Worm (Caenorhabditis elegans) whole organism, L3 larva: ENCODE results near the gene srw-100.

Experiments
- ZK546.5 ChIP-seq: sonication (generic microtip); optimal IDR thresholded peaks from 2 replicates; lab custom pipeline; 2017; ENCODE audit warnings: missing biosample characterization, missing genetic modification characterization
- aly-2 ChIP-seq: fragments of 150-350 bp; optimal IDR thresholded peaks from 2 replicates; lab custom pipeline; 2014; ENCODE audit warnings: missing biosample characterization, missing genetic modification characterization
- ama-1 ChIP-seq: fragments of 150-350 bp; optimal IDR thresholded peaks from 2 replicates; lab custom pipeline; 2018
- ceh-16 ChIP-seq: sonication (generic microtip); optimal IDR thresholded peaks from 2 replicates; lab custom pipeline; 2017; ENCODE audit warnings: missing biosample characterization, missing genetic modification characterization
- ceh-28 ChIP-seq: fragments of 150-350 bp; optimal IDR thresholded peaks from 2 replicates; lab custom pipeline; 2014; ENCODE audit warnings: missing biosample characterization, missing genetic modification reagents, missing genetic modification characterization
- ceh-82 ChIP-seq: fragments of 150-350 bp; optimal IDR thresholded peaks from 2 replicates; lab custom pipeline; 2014; ENCODE audit warnings: missing biosample characterization, missing genetic modification characterization
- ceh-9 ChIP-seq: sonication (generic microtip); optimal IDR thresholded peaks from 2 replicates; lab custom pipeline; 2018; ENCODE audit warnings: missing biosample characterization, missing genetic modification characterization
- daf-12 ChIP-seq: fragments of 150-350 bp; optimal IDR thresholded peaks from 2 replicates; lab custom pipeline; 2014; ENCODE audit warnings: missing biosample characterization, missing genetic modification reagents, missing genetic modification characterization
- egl-27 ChIP-seq: sonication (generic microtip); optimal IDR thresholded peaks from 4 replicates; lab custom pipeline; 2017; ENCODE audit warnings: missing biosample characterization, missing genetic modification reagents, missing genetic modification characterization
- elt-2 ChIP-seq: sonication (generic microtip); optimal IDR thresholded peaks from 2 replicates; lab custom pipeline; 2016; ENCODE audit warnings: missing genetic modification reagents, mild to moderate bottlenecking, missing genetic modification characterization, missing compliant biosample characterization
- elt-3 ChIP-seq, 3 experiments: fragments of 150-350 bp in 1 of 3; sonication (generic microtip) in 2 of 3; optimal IDR thresholded peaks; 2 replicates in 2 of 3; 4 replicates in 1 of 3; lab custom pipeline; 2014 to 2017; ENCODE audit warnings: missing biosample characterization in 3 of 3, missing genetic modification characterization in 3 of 3
- eor-1 ChIP-seq, 2 experiments: fragments of 150-350 bp; optimal IDR thresholded peaks; 2 replicates each; lab custom pipeline; 2014 to 2018; ENCODE audit warnings: missing biosample characterization in 2 of 2, missing genetic modification characterization in 2 of 2
- fkh-10 ChIP-seq: sonication (generic microtip); optimal IDR thresholded peaks from 2 replicates; lab custom pipeline; 2017; ENCODE audit warnings: missing biosample characterization, missing genetic modification reagents, missing genetic modification characterization
- fos-1 ChIP-seq: fragments of 150-350 bp; optimal IDR thresholded peaks from 2 replicates; lab custom pipeline; 2014; ENCODE audit warnings: missing biosample characterization, missing genetic modification characterization
- jun-1 ChIP-seq: fragments of 150-350 bp; optimal IDR thresholded peaks from 2 replicates; lab custom pipeline; 2014; ENCODE audit warnings: missing biosample characterization, missing genetic modification reagents, missing genetic modification characterization
- lin-15B ChIP-seq: fragments of 150-350 bp; optimal IDR thresholded peaks from 2 replicates; lab custom pipeline; 2014; ENCODE audit warnings: missing biosample characterization, missing genetic modification characterization
- lin-39 ChIP-seq: fragments of 150-350 bp; optimal IDR thresholded peaks from 2 replicates; lab custom pipeline; 2018; ENCODE audit warnings: missing biosample characterization, missing genetic modification reagents, missing genetic modification characterization
- lsy-12 ChIP-seq: sonication (generic microtip); optimal IDR thresholded peaks from 2 replicates; lab custom pipeline; 2016; ENCODE audit warnings: mild to moderate bottlenecking, missing genetic modification characterization, missing compliant biosample characterization
- mdl-1 ChIP-seq: fragments of 150-350 bp; optimal IDR thresholded peaks from 2 replicates; lab custom pipeline; 2014; ENCODE audit warnings: missing biosample characterization, missing genetic modification characterization
- mml-1 ChIP-seq: fragments of 150-350 bp; sonication (generic microtip); optimal IDR thresholded peaks from 3 replicates; lab custom pipeline; 2014; ENCODE audit warnings: missing biosample characterization, missing genetic modification characterization
- nfya-1 ChIP-seq: sonication (generic microtip); optimal IDR thresholded peaks from 2 replicates; lab custom pipeline; 2017; ENCODE audit warnings: missing genetic modification characterization, mild to moderate bottlenecking, missing compliant biosample characterization, antibody characterized with exemption, moderate library complexity; ENCODE audit not compliant: insufficient read depth
- nhr-11 ChIP-seq: fragments of 150-350 bp; optimal IDR thresholded peaks from 2 replicates; lab custom pipeline; 2014; ENCODE audit warnings: missing biosample characterization, missing genetic modification characterization
- nhr-12 ChIP-seq: fragments of 150-350 bp; optimal IDR thresholded peaks from 2 replicates; lab custom pipeline; 2014; ENCODE audit warnings: missing biosample characterization, missing genetic modification characterization
- nhr-25 ChIP-seq: sonication (generic microtip); optimal IDR thresholded peaks from 2 replicates; lab custom pipeline; 2017; ENCODE audit warnings: missing biosample characterization, missing genetic modification characterization
- nhr-28 ChIP-seq: fragments of 150-350 bp; optimal IDR thresholded peaks from 2 replicates; lab custom pipeline; 2014; ENCODE audit warnings: missing biosample characterization, missing genetic modification characterization
- nhr-67 ChIP-seq: fragments of 150-350 bp; optimal IDR thresholded peaks from 2 replicates; lab custom pipeline; 2014; ENCODE audit warnings: missing biosample characterization, missing genetic modification characterization
- nhr-77 ChIP-seq: fragments of 150-350 bp; optimal IDR thresholded peaks from 2 replicates; lab custom pipeline; 2014; ENCODE audit warnings: missing biosample characterization, missing genetic modification characterization
- pha-4 ChIP-seq: fragments of 150-350 bp; optimal IDR thresholded peaks from 2 replicates; lab custom pipeline; 2014; ENCODE audit warnings: missing biosample characterization, missing genetic modification reagents, missing genetic modification characterization
- sea-2 ChIP-seq: fragments of 150-350 bp; sonication (generic microtip); optimal IDR thresholded peaks from 4 replicates; lab custom pipeline; 2014; ENCODE audit warnings: missing biosample characterization, missing genetic modification reagents, missing genetic modification characterization
- skn-1 ChIP-seq: fragments of 150-350 bp; optimal IDR thresholded peaks from 2 replicates; lab custom pipeline; 2014; ENCODE audit warnings: missing biosample characterization, missing genetic modification characterization
- snpc-4 ChIP-seq: fragments of 150-350 bp; optimal IDR thresholded peaks from 2 replicates; lab custom pipeline; 2014; ENCODE audit warnings: missing biosample characterization, missing genetic modification characterization
- tbx-2 ChIP-seq: sonication (generic microtip); optimal IDR thresholded peaks from 2 replicates; lab custom pipeline; 2016; ENCODE audit warnings: mild to moderate bottlenecking, missing genetic modification characterization, missing compliant biosample characterization
- unc-39 ChIP-seq: sonication (generic microtip); optimal IDR thresholded peaks from 4 replicates; lab custom pipeline; 2017; ENCODE audit warnings: missing biosample characterization, missing genetic modification characterization
- unc-62 ChIP-seq: fragments of 150-350 bp; sonication (generic microtip); optimal IDR thresholded peaks from 4 replicates; lab custom pipeline; 2014; ENCODE audit warnings: missing biosample characterization, missing genetic modification reagents, missing genetic modification characterization
- ztf-11 ChIP-seq: fragments of 150-350 bp; optimal IDR thresholded peaks from 2 replicates; lab custom pipeline; 2014; ENCODE audit warnings: missing biosample characterization, missing genetic modification characterization
- ztf-4 ChIP-seq: fragments of 150-350 bp; optimal IDR thresholded peaks from 2 replicates; lab custom pipeline; 2014; ENCODE audit warnings: missing biosample characterization, missing genetic modification characterization

Gene srw-100

ce11 chrV:1719927-1720326 is 8.9 kb downstream of the srw-100 start, which contains the start of gene srw-102:
Gene srw-102 (plus strand): TSS chrV:1720227.
- TF ChIP-seq lin-15B (tag; lab: Kevin White, UChicago) (no peak), egl-27 (tag; lab: Kevin White, UChicago) (no peak), nfya-1 (tag; lab: Kevin White, UChicago) (no peak), nhr-77 (tag; lab: Kevin White, UChicago) (no peak)

DNA sequence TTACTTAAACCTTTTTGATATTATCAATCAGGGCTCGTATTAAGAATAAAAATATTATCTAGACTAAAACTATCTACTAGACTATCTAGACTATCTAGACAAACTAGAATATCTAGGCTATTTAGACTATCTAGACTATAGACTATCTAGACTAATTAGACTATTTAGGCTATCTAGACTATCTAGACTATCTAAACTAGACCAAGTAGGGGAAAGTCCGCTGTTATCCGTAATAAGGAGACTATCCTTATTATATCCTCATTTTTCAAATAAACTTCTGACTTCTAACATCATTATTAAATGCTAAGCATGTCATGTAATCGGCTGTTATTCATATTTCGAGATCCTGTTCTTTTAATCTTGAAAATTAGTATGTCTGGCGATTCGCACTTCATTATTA is 11.0 kb downstream of the srw-100 start, which contains the start of gene srw-101:
Gene srw-101, plus strand, starts transcription at position 301 of the 400 bp plus-strand sequence.
- TF ChIP-seq ztf-4 (tag; lab: Kevin White, UChicago): no peak
- TF ChIP-seq nhr-12 (tag; lab: Kevin White, UChicago): no peak
- no peak for TF ChIP-seq tbx-2 (tag; lab: Kevin White, UChicago)
- TF ChIP-seq ama-1 (lab: Kevin White, UChicago): no peak
- no peak for TF ChIP-seq ceh-28 (tag; lab: Kevin White, UChicago)
- no peak for TF ChIP-seq nhr-28
- TF ChIP-seq egl-27 (tag; lab: Kevin White, UChicago): no peak
- no peak for TF ChIP-seq pha-4 (tag; lab: Kevin White, UChicago)
- no peak for TF ChIP-seq nhr-77 (tag; lab: Kevin White, UChicago)
- TF ChIP-seq ceh-16 (tag; lab: Kevin White, UChicago): no peak
- no peak for TF ChIP-seq mdl-1 (tag; lab: Kevin White, UChicago)
- no peak for TF ChIP-seq lin-39
- TF ChIP-seq nhr-67 (tag; lab: Kevin White, UChicago): no peak
- TF ChIP-seq skn-1 (tag; lab: Kevin White, UChicago): no peak
- no peak for TF ChIP-seq elt-2 (tag; lab: Kevin White, UChicago)
- TF ChIP-seq snpc-4: no peak
- no peak for TF ChIP-seq unc-39 (tag; lab: Kevin White, UChicago)
- no peak for TF ChIP-seq ceh-9 (tag; lab: Kevin White, UChicago)
- TF ChIP-seq lsy-12 (tag; lab: Kevin White, UChicago): no peak

ce11 chrV:1725353-1725752 is 14.3 kb downstream of the srw-100 start, which contains the start of gene sri-27:
Gene sri-27 (plus strand): TSS chrV:1725653.
- no peak for TF ChIP-seq daf-12 (tag; lab: Kevin White, UChicago)
- no peak for TF ChIP-seq ceh-16 (tag; lab: Kevin White, UChicago)
- TF ChIP-seq jun-1 (tag; lab: Kevin White, UChicago): no peak
- no peak for TF ChIP-seq nfya-1 (tag; lab: Kevin White, UChicago)
- TF ChIP-seq fos-1: no peak
- TF ChIP-seq lin-39: no peak
- TF ChIP-seq nhr-77 (tag; lab: Kevin White, UChicago): no peak
- TF ChIP-seq eor-1 (tag; optimal IDR thresholded peaks at IDR 0.05; lab: Kevin White, UChicago): no peak
- TF ChIP-seq ceh-82: no peak
- TF ChIP-seq nhr-28: no peak
- no peak for TF ChIP-seq ZK546.5 (tag; lab: Kevin White, UChicago)

DNA sequence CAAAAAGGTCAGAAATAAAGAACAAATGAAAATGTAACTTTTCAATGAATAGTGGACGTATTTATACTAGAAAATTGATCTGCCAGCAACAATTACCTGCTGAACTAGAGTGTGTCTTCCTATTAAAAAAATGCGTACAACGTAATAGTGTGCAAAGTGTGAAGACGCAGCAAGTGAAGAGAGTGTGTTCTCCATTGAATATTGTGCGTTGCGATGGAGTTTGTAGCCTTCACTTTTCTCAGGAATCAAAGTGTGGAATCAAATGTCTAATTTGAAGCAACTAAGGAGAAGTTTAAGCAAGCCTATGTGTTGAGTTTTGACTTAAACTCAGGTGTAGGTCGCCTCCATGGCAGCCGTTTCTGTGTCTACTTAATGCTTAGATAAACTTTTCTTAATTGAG is 20.9 kb downstream of the srw-100 start, which contains the start of gene gst-21:
Gene gst-21, minus strand, starts transcription at position 101 of the 400 bp plus-strand sequence.
- TF ChIP-seq sea-2 (GFP tag; lab: Kevin White, UChicago): no peak
- no peak for TF ChIP-seq nhr-11 (tag; lab: Kevin White, UChicago)
- no peak for TF ChIP-seq fkh-10 (GFP tag; lab: Kevin White, UChicago)
- no peak for TF ChIP-seq aly-2 (tag; lab: Kevin White, UChicago)
- TF ChIP-seq nhr-67 (tag; lab: Kevin White, UChicago): no peak
- no peak for TF ChIP-seq unc-39 (tag; lab: Kevin White, UChicago)
- TF ChIP-seq ztf-11 (tag; lab: Kevin White, UChicago): no peak
- TF ChIP-seq mml-1 (tag; lab: Kevin White, UChicago): no peak
- no peak for TF ChIP-seq elt-3 (tag; optimal IDR thresholded peaks at IDR 0.05; lab: Kevin White, UChicago)
- no peak for TF ChIP-seq pha-4 (tag; lab: Kevin White, UChicago)
- TF ChIP-seq nhr-25 (tag; lab: Kevin White, UChicago): no peak
- no peak for TF ChIP-seq unc-62 (GFP tag; lab: Kevin White, UChicago)
- no peak for TF ChIP-seq lin-39
- TF ChIP-seq elt-2 (tag; lab: Kevin White, UChicago): no peak
